Fruit fly (Drosophila melanogaster) ovary, adult (tissue): ENCODE measurements around the gene Osi11.

Source experiments
- CG17801 ChIP-seq: fragments of 200-800 bp; optimal IDR thresholded peaks from 2 replicates; lab custom pipeline; 2019; ENCODE audit warnings: missing biosample characterization, mild to moderate bottlenecking, missing genetic modification characterization, moderate library complexity; ENCODE audit not compliant: partially characterized antibody

Gene Osi11

DNA sequence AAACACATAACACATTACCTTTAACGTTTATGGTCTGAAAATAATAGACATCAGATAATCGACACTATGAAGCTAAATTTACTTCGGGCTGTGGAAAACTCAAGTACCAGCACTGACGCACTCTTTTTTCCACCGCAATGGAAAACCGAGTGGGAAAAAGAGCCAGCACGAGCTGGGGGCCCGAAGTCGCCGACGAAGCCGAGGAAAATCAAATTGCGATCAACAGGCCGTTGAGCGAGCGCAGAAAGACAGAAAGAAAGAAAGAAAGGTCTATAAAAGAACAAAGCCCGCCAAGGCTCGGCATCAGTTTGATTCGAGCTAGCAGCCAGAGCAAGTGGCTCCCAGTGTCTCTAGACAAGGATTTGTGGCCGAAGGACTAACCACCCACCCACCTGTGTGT, 9.7 kb upstream of the Osi11 start, which contains the start of gene Osi12:
Gene Osi12, plus strand, starts transcription at position 301 of the 400 bp plus-strand sequence.
- no peak for TF ChIP-seq CG17801 (GFP tag; lab: Kevin White, UChicago)

DNA sequence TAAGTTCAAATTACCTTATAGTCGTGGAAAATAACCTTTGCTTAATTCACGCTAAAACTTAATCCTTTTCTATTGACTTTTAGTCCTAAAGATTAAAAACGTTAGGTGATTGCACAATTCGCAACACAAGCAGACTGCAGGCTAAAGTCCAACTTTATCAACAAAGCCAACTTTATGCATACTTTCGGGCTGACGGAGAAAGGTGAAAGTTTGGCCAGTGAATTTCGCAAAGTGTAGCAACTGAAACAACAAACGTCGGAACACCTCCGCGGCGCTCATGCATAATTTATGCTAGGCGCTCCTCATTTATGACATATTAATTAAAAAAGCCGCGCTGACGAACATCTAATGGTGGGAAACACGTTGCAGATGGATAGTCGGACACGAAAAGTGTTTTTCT, 1.4 kb upstream of the Osi11 start:
- no peak for TF ChIP-seq CG17801 (GFP tag; lab: Kevin White, UChicago)

DNA sequence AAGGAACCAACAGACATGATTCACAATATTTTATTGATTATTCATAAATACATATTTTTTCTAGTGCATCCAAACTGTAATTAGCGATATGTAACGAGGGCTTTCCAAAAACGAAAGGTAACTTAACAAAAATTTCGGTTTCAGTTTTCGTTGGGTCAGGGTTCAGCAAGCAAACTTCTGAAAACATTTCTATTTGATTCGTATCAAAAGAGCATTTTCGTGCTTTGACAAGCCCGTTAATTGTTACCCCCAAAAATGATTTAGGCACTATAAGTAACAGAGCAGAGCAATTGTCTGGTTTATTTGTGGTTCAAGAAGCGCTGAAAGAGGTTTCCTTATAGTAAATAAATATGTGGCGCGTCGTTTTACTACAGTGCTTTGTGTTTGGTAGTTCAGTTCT, 2.7 kb downstream of the Osi11 start, which contains the start of gene Osi10b:
Gene Osi10b, plus strand, starts transcription at position 301 of the 400 bp plus-strand sequence.
- no peak for TF ChIP-seq CG17801 (GFP tag; lab: Kevin White, UChicago)

DNA sequence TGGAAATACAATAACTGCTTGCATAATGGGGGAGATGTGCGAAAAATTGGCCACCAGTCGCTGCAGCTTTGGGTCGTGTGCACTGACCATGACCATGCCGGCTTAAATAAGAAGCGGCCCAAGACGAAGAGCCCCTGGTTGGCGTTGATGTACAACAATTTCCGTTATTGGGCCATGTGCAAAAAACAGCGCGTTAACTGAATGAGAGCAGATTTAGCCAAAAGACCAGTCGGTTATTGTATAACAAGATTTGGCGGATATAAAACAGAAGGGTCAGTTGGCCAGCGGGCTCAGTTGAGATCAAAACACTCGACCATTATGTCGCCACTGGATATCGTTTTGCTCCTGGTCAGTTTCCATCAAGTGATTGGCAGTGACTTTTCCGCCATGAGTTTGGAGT, 4.9 kb downstream of the Osi11 start, which contains the start of gene Osi10a:
Gene Osi10a, plus strand, starts transcription at position 301 of the 400 bp plus-strand sequence.
- no peak for TF ChIP-seq CG17801 (GFP tag; lab: Kevin White, UChicago)

DNA sequence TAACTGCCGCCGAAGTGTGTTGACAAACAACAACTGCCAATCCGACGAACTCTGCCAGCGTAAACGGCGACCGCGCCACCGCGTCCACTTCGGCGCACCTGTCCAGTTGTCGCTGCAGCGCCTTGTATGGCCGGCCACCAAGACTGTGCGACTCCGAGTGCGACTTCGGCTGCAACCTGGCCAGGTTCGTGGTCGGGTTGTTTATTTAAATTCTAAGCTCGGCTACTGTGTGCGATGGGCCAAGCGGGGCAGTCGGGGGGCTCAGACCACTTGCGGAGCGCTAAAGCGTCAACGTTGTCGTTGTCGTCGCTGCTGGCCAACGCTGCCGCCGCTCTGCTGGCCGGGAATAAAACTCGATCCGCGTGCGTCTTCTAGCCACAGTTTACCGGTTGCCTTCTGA, 8.7 kb downstream of the Osi11 start, which contains the start of gene Osi9:
Gene Osi9, plus strand, starts transcription at position 375 of the 400 bp plus-strand sequence.
- no peak for TF ChIP-seq CG17801 (GFP tag; lab: Kevin White, UChicago)

DNA sequence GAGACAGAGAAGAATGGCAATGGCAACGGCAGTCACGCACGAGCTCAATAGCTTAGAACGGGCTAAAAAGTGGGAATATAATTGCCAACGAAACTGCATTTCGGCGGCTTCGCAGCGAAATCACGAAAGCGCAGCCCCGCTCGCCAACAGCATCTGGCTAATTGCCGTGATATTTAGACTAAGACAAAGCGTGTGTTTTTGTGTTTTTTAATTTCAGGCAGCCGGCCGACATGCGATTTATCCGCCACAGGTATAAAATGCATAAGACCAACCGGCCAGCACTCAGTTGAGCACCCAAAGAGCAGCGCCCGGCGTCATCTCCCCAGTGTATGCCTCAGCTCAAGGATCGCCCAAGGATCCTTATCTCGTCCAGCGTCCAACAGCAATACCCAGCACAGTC, 13.7 kb downstream of the Osi11 start, which contains the start of gene Osi8:
Gene Osi8, plus strand, starts transcription at position 301 of the 400 bp plus-strand sequence.
- no peak for TF ChIP-seq CG17801 (GFP tag; lab: Kevin White, UChicago)

DNA sequence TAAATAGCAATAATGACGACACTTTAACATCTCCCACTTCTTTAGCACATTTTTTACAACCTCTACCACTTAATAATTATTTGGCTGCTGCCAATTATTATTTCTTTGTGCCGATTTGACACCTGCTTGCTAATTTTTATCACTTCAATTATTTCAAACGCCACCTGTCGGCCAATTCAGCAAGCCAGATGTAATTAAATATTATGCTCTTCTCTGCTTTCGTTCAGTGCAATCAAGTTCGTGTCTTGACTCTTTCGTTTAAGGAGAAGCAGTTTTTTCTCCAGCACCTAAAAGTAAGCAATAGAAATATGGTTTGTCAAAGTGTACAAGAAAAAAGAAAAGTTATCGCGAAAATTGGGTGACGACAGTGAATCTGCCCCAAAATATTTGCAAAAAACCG, 14.1 kb downstream of the Osi11 start:
- no peak for TF ChIP-seq CG17801 (GFP tag; lab: Kevin White, UChicago)

DNA sequence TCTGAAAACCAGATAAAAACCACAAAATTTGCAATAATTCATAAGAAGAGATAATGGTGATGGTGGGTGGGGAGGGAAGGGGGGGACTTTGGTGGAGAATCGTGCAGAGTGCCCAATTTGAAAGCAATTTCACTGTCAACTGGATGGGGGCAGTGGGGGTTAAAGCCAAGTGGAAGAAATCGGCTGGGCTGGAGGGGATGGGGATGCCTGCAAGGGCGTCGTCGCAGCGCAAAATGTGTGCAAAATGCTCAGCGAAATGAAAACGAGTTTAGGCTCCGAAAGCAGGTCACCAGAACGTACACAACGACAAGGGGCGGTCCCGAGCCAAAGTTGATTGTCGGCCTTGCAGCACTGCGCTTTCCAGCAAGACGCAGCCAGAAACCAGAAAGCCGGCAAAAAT, 15.7 kb downstream of the Osi11 start:
- TF ChIP-seq CG17801 (GFP tag; lab: Kevin White, UChicago) = no peak

DNA sequence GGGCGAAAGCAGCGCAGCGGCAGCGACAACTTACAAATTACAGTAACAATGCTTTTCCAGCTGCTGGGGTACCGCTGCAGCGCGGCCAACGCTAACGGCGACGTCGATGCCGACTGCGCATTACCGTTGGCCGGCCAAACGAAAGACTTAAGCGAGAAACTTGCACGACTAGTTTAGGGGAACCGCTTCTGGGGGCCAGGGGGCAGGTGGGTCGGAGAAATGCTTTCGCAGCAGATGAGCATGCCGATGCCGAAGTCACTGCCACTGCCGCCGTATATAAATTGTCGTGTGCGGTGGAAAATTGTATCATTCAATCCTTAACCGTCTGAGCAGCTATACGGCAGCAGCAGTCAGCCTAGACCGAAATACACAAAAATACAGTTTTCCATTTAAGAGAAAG, 19.9 kb downstream of the Osi11 start, which contains the start of gene Osi7:
Gene Osi7, plus strand, starts transcription at position 301 of the 400 bp plus-strand sequence.
- TF ChIP-seq CG17801 (GFP tag; lab: Kevin White, UChicago) = no peak

DNA sequence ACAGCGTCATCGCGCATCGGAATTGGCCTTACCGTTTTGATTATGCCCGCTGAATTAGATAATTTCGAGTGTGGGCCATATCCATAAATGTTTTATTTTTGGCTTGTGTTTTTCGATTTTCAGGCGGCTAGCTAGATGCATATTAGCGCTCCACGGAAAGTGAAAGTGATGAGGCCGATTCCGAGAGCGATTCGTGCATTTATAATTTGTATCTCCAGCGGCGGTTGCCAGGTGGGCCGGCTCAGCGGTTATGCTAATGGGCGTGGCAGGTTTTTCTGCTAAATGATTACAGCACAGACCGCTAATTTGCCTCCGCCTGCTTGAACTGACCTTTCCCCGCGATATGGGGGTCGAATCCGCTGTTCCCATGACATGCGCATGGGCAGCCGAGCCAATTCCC, 23.6 kb downstream of the Osi11 start:
- no peak for TF ChIP-seq CG17801 (GFP tag; lab: Kevin White, UChicago)

DNA sequence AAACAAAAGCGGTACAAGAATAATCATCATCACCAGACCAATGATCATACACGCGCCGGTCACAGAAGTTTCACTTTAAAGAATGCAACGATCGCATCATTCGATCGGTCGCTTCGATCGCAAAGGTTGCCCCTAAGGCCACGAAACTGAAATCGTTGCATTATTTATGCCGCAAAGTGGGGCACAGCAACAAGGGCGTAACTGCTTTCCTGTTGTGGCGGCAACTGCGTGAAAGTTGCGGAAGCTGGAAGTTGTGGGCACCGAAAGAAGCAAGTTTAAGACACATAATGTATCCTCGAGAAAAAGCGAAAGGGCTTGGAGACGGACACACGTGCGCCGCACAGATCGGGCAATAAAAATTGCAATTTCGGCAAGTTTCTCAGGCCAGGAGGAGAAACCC, 24.5 kb downstream of the Osi11 start:
- TF ChIP-seq CG17801 (GFP tag; lab: Kevin White, UChicago) = no peak

DNA sequence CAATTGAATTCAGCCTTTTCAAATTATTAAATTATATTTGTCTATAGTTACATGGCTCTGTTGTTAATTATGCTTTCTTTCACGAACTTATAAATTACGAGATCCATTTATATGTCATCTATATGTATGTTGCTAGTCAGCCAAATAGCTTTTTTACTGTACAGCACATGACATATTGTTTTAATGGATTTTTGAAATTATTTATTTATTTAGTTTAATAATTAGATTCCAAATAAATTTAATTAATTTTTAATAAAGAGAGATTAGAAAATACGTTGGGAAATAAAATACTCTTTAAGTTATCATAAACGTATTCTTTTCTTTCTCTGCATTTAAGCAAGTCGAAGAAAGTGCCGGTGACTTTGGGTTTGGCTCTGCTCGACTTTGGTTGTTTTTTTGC, 27.3 kb downstream of the Osi11 start:
- TF ChIP-seq CG17801 (GFP tag; lab: Kevin White, UChicago) = no peak

DNA sequence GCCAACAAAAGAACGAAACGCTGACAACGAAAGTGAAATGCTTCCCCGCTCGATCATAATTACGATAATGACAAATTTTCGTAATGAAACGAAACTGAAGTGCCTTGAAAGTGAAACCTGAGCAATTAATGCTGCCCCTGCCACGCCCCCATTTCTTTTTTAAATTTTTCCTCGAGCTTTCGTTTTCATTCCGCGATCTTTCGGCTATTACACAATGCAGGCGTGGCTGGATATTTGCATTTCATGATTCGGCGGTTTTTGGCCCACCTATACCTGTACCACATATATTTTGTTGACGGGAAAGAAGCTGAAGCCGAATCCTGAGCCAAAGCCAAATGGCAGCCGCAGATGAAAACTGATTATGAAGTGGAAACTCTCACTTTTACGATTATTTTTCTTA, 28.3 kb downstream of the Osi11 start:
- no peak for TF ChIP-seq CG17801 (GFP tag; lab: Kevin White, UChicago)

DNA sequence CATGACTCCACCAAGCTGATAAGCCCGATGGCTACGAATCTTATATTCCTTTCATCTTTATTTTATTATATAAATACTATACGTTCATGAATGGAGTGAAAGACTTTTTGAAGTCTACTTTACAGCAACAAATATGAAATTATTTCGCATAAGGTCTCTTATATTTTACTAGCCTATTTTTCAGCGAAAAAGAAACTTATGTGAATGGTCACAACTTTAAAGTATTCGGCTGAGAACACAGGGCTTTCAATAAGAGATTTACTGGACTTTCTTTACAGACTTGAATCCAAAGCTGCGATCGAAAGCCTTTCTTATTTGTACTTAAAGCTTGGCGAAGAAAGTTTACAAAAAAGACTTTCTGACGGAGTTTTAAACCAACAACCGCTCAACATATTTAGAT, 29.6 kb downstream of the Osi11 start:
- no peak for TF ChIP-seq CG17801 (GFP tag; lab: Kevin White, UChicago)

DNA sequence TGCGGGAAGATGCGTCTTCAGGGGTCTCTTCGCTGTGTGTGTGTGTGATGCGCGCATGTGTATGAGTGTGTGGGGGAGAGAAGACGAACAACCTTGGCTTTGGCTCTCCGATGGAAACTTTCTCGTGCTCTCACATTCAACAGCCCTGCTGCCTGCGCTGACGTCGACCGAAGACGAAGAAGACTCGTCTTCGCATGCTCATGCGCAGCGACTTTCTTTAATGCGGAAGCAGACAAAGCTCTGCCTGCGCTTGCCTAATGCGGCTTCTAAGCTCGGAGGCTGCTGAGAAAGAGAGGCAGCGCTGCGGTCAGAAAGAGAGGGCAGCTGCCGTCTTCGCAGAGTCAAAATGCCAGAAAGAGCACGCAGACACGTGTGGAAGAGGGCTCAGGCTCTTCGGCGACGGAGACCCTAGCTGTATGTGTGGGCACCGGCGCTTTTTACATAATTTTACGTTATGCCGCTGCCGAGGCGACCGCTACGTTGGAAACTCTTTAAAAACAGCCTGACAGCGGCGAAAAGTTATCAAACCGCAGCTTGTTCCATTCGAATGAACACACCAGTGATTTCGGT, 34.3 kb downstream of the Osi11 start, which contains the start of gene Osi6:
Gene Osi6, plus strand, starts transcription at position 520 of the 570 bp plus-strand sequence.
- no peak for TF ChIP-seq CG17801 (GFP tag; lab: Kevin White, UChicago)

DNA sequence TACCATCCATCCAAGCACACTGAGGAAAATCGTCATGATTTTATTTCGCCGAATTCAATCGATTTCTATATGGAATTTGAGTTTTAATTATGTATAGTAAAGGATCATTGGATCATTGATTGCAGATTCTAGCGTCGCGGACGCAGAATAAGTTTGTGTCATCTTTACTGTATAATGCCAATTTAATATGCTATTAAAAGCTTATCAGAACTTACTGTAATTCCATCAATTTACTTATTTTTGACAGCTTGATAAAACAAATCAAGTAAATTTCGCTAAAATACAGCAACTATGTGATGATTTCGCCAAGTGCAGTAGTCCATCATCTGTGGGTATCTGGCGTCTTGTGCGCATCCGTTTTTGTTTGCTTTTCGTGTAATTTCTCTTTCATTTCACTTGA, 35.5 kb downstream of the Osi11 start:
- TF ChIP-seq CG17801 (GFP tag; lab: Kevin White, UChicago) = no peak
